Worm (Caenorhabditis elegans) whole organism, late embryonic: ENCODE measurements around the gene R07B7.9.

Experiments
- K09A11.1 ChIP-seq: sonication (generic microtip); optimal IDR thresholded peaks from 2 replicates; lab custom pipeline; 2017; ENCODE audit warnings: antibody characterized with exemption, mild to moderate bottlenecking, missing genetic modification characterization, missing compliant biosample characterization; ENCODE audit not compliant: insufficient read depth
- ets-4 ChIP-seq: sonication (generic microtip); optimal IDR thresholded peaks from 2 replicates; lab custom pipeline; 2016; ENCODE audit warnings: missing genetic modification characterization, missing compliant biosample characterization
- fkh-10 ChIP-seq: fragments of 150-350 bp; optimal IDR thresholded peaks from 2 replicates; lab custom pipeline; 2014; ENCODE audit warnings: missing biosample characterization, missing genetic modification reagents, missing genetic modification characterization
- pag-3 ChIP-seq: sonication (generic microtip); optimal IDR thresholded peaks from 2 replicates; lab custom pipeline; 2016; ENCODE audit warnings: missing compliant biosample characterization, missing genetic modification characterization, borderline replicate concordance
- unc-86 ChIP-seq: sonication (generic microtip); optimal IDR thresholded peaks from 2 replicates; lab custom pipeline; 2016; ENCODE audit warnings: missing genetic modification characterization, missing compliant biosample characterization

- no peak for TF ChIP-seq ets-4 (tag; lab: Kevin White, UChicago)
- TF ChIP-seq unc-86 (tag; lab: Kevin White, UChicago): no peak
- no peak for TF ChIP-seq fkh-10 (GFP tag; lab: Kevin White, UChicago)
- no peak for TF ChIP-seq pag-3 (tag; lab: Kevin White, UChicago)
- TF ChIP-seq K09A11.1 (tag; lab: Kevin White, UChicago): no peak
Measured at ce11 chrV:12045132-12045531, 35.0 kb downstream of the R07B7.9 start, which contains the start of gene F10C2.5.
